Worm (Caenorhabditis elegans) whole organism, L3 larva: ENCODE measurements around the gene kqt-1.

ENCODE experiments used
- aly-2 ChIP-seq: fragments of 150-350 bp; optimal IDR thresholded peaks from 2 replicates; lab custom pipeline; 2014; ENCODE audit warnings: missing biosample characterization, missing genetic modification characterization
- ama-1 ChIP-seq: fragments of 150-350 bp; optimal IDR thresholded peaks from 2 replicates; lab custom pipeline; 2018
- ceh-16 ChIP-seq: sonication (generic microtip); optimal IDR thresholded peaks from 2 replicates; lab custom pipeline; 2017; ENCODE audit warnings: missing biosample characterization, missing genetic modification characterization
- ceh-28 ChIP-seq: fragments of 150-350 bp; optimal IDR thresholded peaks from 2 replicates; lab custom pipeline; 2014; ENCODE audit warnings: missing biosample characterization, missing genetic modification reagents, missing genetic modification characterization
- ceh-9 ChIP-seq: sonication (generic microtip); optimal IDR thresholded peaks from 2 replicates; lab custom pipeline; 2018; ENCODE audit warnings: missing biosample characterization, missing genetic modification characterization
- daf-12 ChIP-seq: fragments of 150-350 bp; optimal IDR thresholded peaks from 2 replicates; lab custom pipeline; 2014; ENCODE audit warnings: missing biosample characterization, missing genetic modification reagents, missing genetic modification characterization
- egl-27 ChIP-seq: sonication (generic microtip); optimal IDR thresholded peaks from 4 replicates; lab custom pipeline; 2017; ENCODE audit warnings: missing biosample characterization, missing genetic modification reagents, missing genetic modification characterization
- elt-2 ChIP-seq: sonication (generic microtip); optimal IDR thresholded peaks from 2 replicates; lab custom pipeline; 2016; ENCODE audit warnings: missing genetic modification reagents, mild to moderate bottlenecking, missing genetic modification characterization, missing compliant biosample characterization
- elt-3 ChIP-seq, 3 experiments: fragments of 150-350 bp in 1 of 3; sonication (generic microtip) in 2 of 3; optimal IDR thresholded peaks; 2 replicates in 2 of 3; 4 replicates in 1 of 3; lab custom pipeline; 2014 to 2017; ENCODE audit warnings: missing biosample characterization in 3 of 3, missing genetic modification characterization in 3 of 3
- fkh-10 ChIP-seq: sonication (generic microtip); optimal IDR thresholded peaks from 2 replicates; lab custom pipeline; 2017; ENCODE audit warnings: missing biosample characterization, missing genetic modification reagents, missing genetic modification characterization
- fos-1 ChIP-seq: fragments of 150-350 bp; optimal IDR thresholded peaks from 2 replicates; lab custom pipeline; 2014; ENCODE audit warnings: missing biosample characterization, missing genetic modification characterization
- hmg-11 ChIP-seq: sonication (generic microtip); optimal IDR thresholded peaks from 2 replicates; lab custom pipeline; 2016; ENCODE audit warnings: missing genetic modification characterization, missing compliant biosample characterization
- jun-1 ChIP-seq: fragments of 150-350 bp; optimal IDR thresholded peaks from 2 replicates; lab custom pipeline; 2014; ENCODE audit warnings: missing biosample characterization, missing genetic modification reagents, missing genetic modification characterization
- lsy-12 ChIP-seq: sonication (generic microtip); optimal IDR thresholded peaks from 2 replicates; lab custom pipeline; 2016; ENCODE audit warnings: mild to moderate bottlenecking, missing genetic modification characterization, missing compliant biosample characterization
- mdl-1 ChIP-seq: fragments of 150-350 bp; optimal IDR thresholded peaks from 2 replicates; lab custom pipeline; 2014; ENCODE audit warnings: missing biosample characterization, missing genetic modification characterization
- nfya-1 ChIP-seq: sonication (generic microtip); optimal IDR thresholded peaks from 2 replicates; lab custom pipeline; 2017; ENCODE audit warnings: missing genetic modification characterization, mild to moderate bottlenecking, missing compliant biosample characterization, antibody characterized with exemption, moderate library complexity; ENCODE audit not compliant: insufficient read depth
- nhr-11 ChIP-seq: fragments of 150-350 bp; optimal IDR thresholded peaks from 2 replicates; lab custom pipeline; 2014; ENCODE audit warnings: missing biosample characterization, missing genetic modification characterization
- nhr-12 ChIP-seq: fragments of 150-350 bp; optimal IDR thresholded peaks from 2 replicates; lab custom pipeline; 2014; ENCODE audit warnings: missing biosample characterization, missing genetic modification characterization
- nhr-23 ChIP-seq: fragments of 150-350 bp; optimal IDR thresholded peaks from 2 replicates; lab custom pipeline; 2014; ENCODE audit warnings: missing biosample characterization, missing genetic modification reagents, missing genetic modification characterization
- nhr-237 ChIP-seq: fragments of 150-350 bp; optimal IDR thresholded peaks from 2 replicates; lab custom pipeline; 2014; ENCODE audit warnings: missing biosample characterization, missing genetic modification characterization
- nhr-25 ChIP-seq: sonication (generic microtip); optimal IDR thresholded peaks from 2 replicates; lab custom pipeline; 2017; ENCODE audit warnings: missing biosample characterization, missing genetic modification characterization
- nhr-28 ChIP-seq: fragments of 150-350 bp; optimal IDR thresholded peaks from 2 replicates; lab custom pipeline; 2014; ENCODE audit warnings: missing biosample characterization, missing genetic modification characterization
- nhr-43 ChIP-seq: sonication (generic microtip); optimal IDR thresholded peaks from 2 replicates; lab custom pipeline; 2016; ENCODE audit warnings: mild to moderate bottlenecking, missing genetic modification characterization, missing compliant biosample characterization; ENCODE audit not compliant: poor library complexity, severe bottlenecking
- nhr-67 ChIP-seq: fragments of 150-350 bp; optimal IDR thresholded peaks from 2 replicates; lab custom pipeline; 2014; ENCODE audit warnings: missing biosample characterization, missing genetic modification characterization
- nhr-76 ChIP-seq: fragments of 150-350 bp; sonication (generic microtip); optimal IDR thresholded peaks from 5 replicates; lab custom pipeline; 2014; ENCODE audit warnings: missing biosample characterization, missing genetic modification characterization
- nhr-77 ChIP-seq: fragments of 150-350 bp; optimal IDR thresholded peaks from 2 replicates; lab custom pipeline; 2014; ENCODE audit warnings: missing biosample characterization, missing genetic modification characterization
- pha-4 ChIP-seq: fragments of 150-350 bp; optimal IDR thresholded peaks from 2 replicates; lab custom pipeline; 2014; ENCODE audit warnings: missing biosample characterization, missing genetic modification reagents, missing genetic modification characterization
- pqm-1 ChIP-seq: fragments of 150-350 bp; optimal IDR thresholded peaks from 2 replicates; lab custom pipeline; 2017; ENCODE audit warnings: missing biosample characterization, missing genetic modification characterization, inconsistent platforms
- sea-2 ChIP-seq: fragments of 150-350 bp; sonication (generic microtip); optimal IDR thresholded peaks from 4 replicates; lab custom pipeline; 2014; ENCODE audit warnings: missing biosample characterization, missing genetic modification reagents, missing genetic modification characterization
- skn-1 ChIP-seq: fragments of 150-350 bp; optimal IDR thresholded peaks from 2 replicates; lab custom pipeline; 2014; ENCODE audit warnings: missing biosample characterization, missing genetic modification characterization
- tbx-2 ChIP-seq: sonication (generic microtip); optimal IDR thresholded peaks from 2 replicates; lab custom pipeline; 2016; ENCODE audit warnings: mild to moderate bottlenecking, missing genetic modification characterization, missing compliant biosample characterization
- unc-39 ChIP-seq: sonication (generic microtip); optimal IDR thresholded peaks from 4 replicates; lab custom pipeline; 2017; ENCODE audit warnings: missing biosample characterization, missing genetic modification characterization
- unc-62 ChIP-seq: fragments of 150-350 bp; sonication (generic microtip); optimal IDR thresholded peaks from 4 replicates; lab custom pipeline; 2014; ENCODE audit warnings: missing biosample characterization, missing genetic modification reagents, missing genetic modification characterization
- zag-1 ChIP-seq: fragments of 150-350 bp; optimal IDR thresholded peaks from 2 replicates; lab custom pipeline; 2014; ENCODE audit warnings: missing biosample characterization, missing genetic modification characterization
- ztf-11 ChIP-seq: fragments of 150-350 bp; optimal IDR thresholded peaks from 2 replicates; lab custom pipeline; 2014; ENCODE audit warnings: missing biosample characterization, missing genetic modification characterization

kqt-1 gene

ce11 chrX:6635173-6635572 lies 16.4 kb downstream of the kqt-1 start, which contains the start of gene aexr-1:
TSS of gene aexr-1 (minus strand) at chrX:6635273.
- TF ChIP-seq elt-2 (tag; lab: Kevin White, UChicago) (no peak), fkh-10 (GFP tag; lab: Kevin White, UChicago) (no peak), jun-1 (tag; lab: Kevin White, UChicago) (no peak), aly-2 (tag; lab: Kevin White, UChicago) (no peak), ama-1 (lab: Kevin White, UChicago) (no peak), nhr-11 (no peak), hmg-11 (tag; lab: Kevin White, UChicago) (no peak), nhr-28 (tag; lab: Kevin White, UChicago) (no peak)

- TF ChIP-seq zag-1 (no peak), elt-3 (tag; optimal IDR thresholded peaks at IDR 0.05; lab: Kevin White, UChicago) (no peak), ceh-16 (no peak), hmg-11 (tag; lab: Kevin White, UChicago) (no peak)
Measured at ce11 chrX:6637933-6638332, 19.1 kb downstream of the kqt-1 start.

ce11 chrX:6638985-6639573 lies 20.3 kb downstream of the kqt-1 start:
- TF ChIP-seq jun-1 (tag; lab: Kevin White, UChicago) (peak; percentile 40), daf-12 (tag; lab: Kevin White, UChicago) (no peak), nhr-67 (tag; lab: Kevin White, UChicago) (no peak), sea-2 (GFP tag; lab: Kevin White, UChicago) (no peak), nhr-12 (tag; lab: Kevin White, UChicago) (no peak), elt-2 (tag; lab: Kevin White, UChicago) (peak; percentile 73), ceh-16 (no peak), nhr-23 (tag; lab: Kevin White, UChicago) (peak; percentile 67), nhr-43 (peak; percentile 62), nfya-1 (peak; percentile 16), ceh-28 (tag; lab: Kevin White, UChicago) (peak; percentile 32), fos-1 (tag; lab: Kevin White, UChicago) (no peak), ceh-9 (tag; lab: Kevin White, UChicago) (no peak), unc-39 (no peak), pqm-1 (tag; lab: Kevin White, UChicago) (peak; percentile 70), nhr-25 (tag; lab: Kevin White, UChicago) (peak; percentile 75)

ce11 chrX:6640570-6641199 lies 21.9 kb downstream of the kqt-1 start, which contains the start of gene nhr-120:
TSS of gene nhr-120 (minus strand) at chrX:6640620.
- TF ChIP-seq nhr-25 (tag; lab: Kevin White, UChicago) (peak; percentile 17), nhr-237 (tag; lab: Kevin White, UChicago) (no peak)

ce11 chrX:6641509-6641908 lies 22.7 kb downstream of the kqt-1 start:
- TF ChIP-seq nhr-67 (tag; lab: Kevin White, UChicago) (no peak), nhr-77 (tag; lab: Kevin White, UChicago) (no peak), egl-27 (tag; lab: Kevin White, UChicago) (no peak), nhr-25 (tag; lab: Kevin White, UChicago) (peak; percentile 55), skn-1 (tag; lab: Kevin White, UChicago) (no peak), elt-2 (tag; lab: Kevin White, UChicago) (peak; percentile 29), nfya-1 (peak; percentile 18)
- TF ChIP-seq, all 47 proteins: peak for 3

ce11 chrX:6642798-6643197 lies 24.0 kb downstream of the kqt-1 start:
- no peak for TF ChIP-seq ztf-11 (tag; lab: Kevin White, UChicago)
- peak; percentile 65 for TF ChIP-seq pha-4 (tag; lab: Kevin White, UChicago)
- TF ChIP-seq ceh-28 (tag; lab: Kevin White, UChicago): no peak
- TF ChIP-seq tbx-2 (tag; lab: Kevin White, UChicago): no peak
- no peak for TF ChIP-seq lsy-12 (tag; lab: Kevin White, UChicago)
- TF ChIP-seq ama-1 (lab: Kevin White, UChicago): no peak
- no peak for TF ChIP-seq daf-12 (tag; lab: Kevin White, UChicago)
- no peak for TF ChIP-seq nhr-77 (tag; lab: Kevin White, UChicago)
- no peak for TF ChIP-seq unc-62 (GFP tag; lab: Kevin White, UChicago)
- peak; percentile 29 for TF ChIP-seq nhr-23 (tag; lab: Kevin White, UChicago)
- peak; percentile 41 for TF ChIP-seq skn-1 (tag; lab: Kevin White, UChicago)
- peak; percentile 49 for TF ChIP-seq elt-2 (tag; lab: Kevin White, UChicago)
- no peak for TF ChIP-seq nhr-76 (tag; lab: Kevin White, UChicago)
- TF ChIP-seq mdl-1 (tag; lab: Kevin White, UChicago): peak; percentile 34
- TF ChIP-seq nhr-25 (tag; lab: Kevin White, UChicago): peak; percentile 49
- TF ChIP-seq ceh-9 (tag; lab: Kevin White, UChicago): no peak
- no peak for TF ChIP-seq zag-1
